Fruit fly (Drosophila melanogaster) whole organism, embryonic: ENCODE data around the gene Atu.

Experiments
- B-H2 ChIP-seq: fragments of 200-800 bp; sonication (Bioruptor generic); optimal IDR thresholded peaks from 2 replicates; lab custom pipeline; 2018; ENCODE audit warnings: missing biosample characterization, mild to moderate bottlenecking, missing genetic modification characterization
- Bdp1 ChIP-seq: fragments of 200-800 bp; sonication (Bioruptor generic); optimal IDR thresholded peaks from 3 replicates; lab custom pipeline; 2016; ENCODE audit warnings: missing biosample characterization, missing genetic modification characterization
- BtbVII ChIP-seq: fragments of 200-800 bp; sonication (Bioruptor generic); optimal IDR thresholded peaks from 3 replicates; lab custom pipeline; 2017; ENCODE audit warnings: missing biosample characterization, mild to moderate bottlenecking, missing genetic modification characterization
- Bteb2 ChIP-seq: fragments of 200-800 bp; sonication (Bioruptor generic); optimal IDR thresholded peaks from 2 replicates; lab custom pipeline; 2016; ENCODE audit warnings: missing biosample characterization, missing genetic modification characterization
- CG10543 ChIP-seq: fragments of 200-800 bp; sonication (Bioruptor generic); optimal IDR thresholded peaks from 3 replicates; lab custom pipeline; 2017; ENCODE audit warnings: missing biosample characterization, mild to moderate bottlenecking, missing genetic modification characterization, moderate library complexity
- CG11504 ChIP-seq: fragments of 200-800 bp; sonication (Bioruptor generic); optimal IDR thresholded peaks from 3 replicates; lab custom pipeline; 2019; ENCODE audit warnings: missing biosample characterization, mild to moderate bottlenecking, missing genetic modification characterization, moderate library complexity
- CG12769 ChIP-seq: fragments of 200-800 bp; sonication (Bioruptor generic); optimal IDR thresholded peaks from 2 replicates; lab custom pipeline; 2019; ENCODE audit warnings: missing biosample characterization, mild to moderate bottlenecking, missing genetic modification characterization, moderate library complexity
- CG12942 ChIP-seq: fragments of 200-800 bp; sonication (Bioruptor generic); optimal IDR thresholded peaks from 3 replicates; lab custom pipeline; 2016; ENCODE audit warnings: missing biosample characterization, missing genetic modification characterization
- CG13287 ChIP-seq: fragments of 200-800 bp; sonication (Bioruptor generic); IDR thresholded peaks from 2 replicates; pipeline ENCODE4 v1.3.6; 2022; ENCODE audit warnings: missing biosample characterization, missing genetic modification characterization; ENCODE audit not compliant: partially characterized antibody
- CG17359 ChIP-seq: fragments of 200-800 bp; sonication (Bioruptor generic); optimal IDR thresholded peaks from 3 replicates; lab custom pipeline; 2018; ENCODE audit warnings: missing biosample characterization, mild to moderate bottlenecking, missing genetic modification characterization, moderate library complexity
- CG17612 ChIP-seq: fragments of 200-800 bp; sonication (Bioruptor generic); IDR thresholded peaks from 2 replicates; pipeline ENCODE4 v1.3.6; 2022; ENCODE audit warnings: missing biosample characterization, missing genetic modification characterization
- CG18262 ChIP-seq: fragments of 200-800 bp; optimal IDR thresholded peaks from 3 replicates; lab custom pipeline; 2019; ENCODE audit warnings: missing biosample characterization, mild to moderate bottlenecking, missing genetic modification characterization, moderate library complexity
- CG18476 ChIP-seq: fragments of 200-800 bp; sonication (Bioruptor generic); optimal IDR thresholded peaks from 2 replicates; lab custom pipeline; 2016; ENCODE audit warnings: missing biosample characterization, mild to moderate bottlenecking, missing genetic modification characterization
- CG18619 ChIP-seq: fragments of 200-800 bp; sonication (Bioruptor generic); optimal IDR thresholded peaks from 3 replicates; lab custom pipeline; 2017; ENCODE audit warnings: missing biosample characterization, mild to moderate bottlenecking, missing genetic modification characterization
- CG30431 ChIP-seq: fragments of 200-800 bp; sonication (Bioruptor generic); optimal IDR thresholded peaks from 2 replicates; lab custom pipeline; 2017; ENCODE audit warnings: missing biosample characterization, missing genetic modification characterization
- CG43689 ChIP-seq: fragments of 200-800 bp; sonication (Bioruptor generic); IDR thresholded peaks from 2 replicates; pipeline ENCODE4 v1.3.6; 2022; ENCODE audit warnings: missing biosample characterization, missing genetic modification characterization
- CG7786 ChIP-seq: fragments of 200-800 bp; sonication (Bioruptor generic); optimal IDR thresholded peaks from 2 replicates; lab custom pipeline; 2016; ENCODE audit warnings: missing biosample characterization, missing genetic modification characterization
- Dek ChIP-seq: fragments of 200-800 bp; sonication (Bioruptor generic); optimal IDR thresholded peaks from 3 replicates; lab custom pipeline; 2019; ENCODE audit warnings: missing biosample characterization, mild to moderate bottlenecking, missing genetic modification characterization, moderate library complexity
- Dref ChIP-seq: fragments of 200-800 bp; sonication (Bioruptor generic); IDR thresholded peaks from 2 replicates; pipeline ENCODE4 v1.3.6; 2022; ENCODE audit warnings: missing biosample characterization, missing genetic modification characterization
- HLH3B ChIP-seq: fragments of 200-800 bp; sonication (Bioruptor generic); IDR thresholded peaks from 2 replicates; pipeline ENCODE4 v1.3.6; 2022; ENCODE audit warnings: missing biosample characterization, missing genetic modification characterization
- Hsf ChIP-seq: fragments of 200-800 bp; sonication (Bioruptor generic); optimal IDR thresholded peaks from 3 replicates; lab custom pipeline; 2016; ENCODE audit warnings: missing biosample characterization, missing genetic modification characterization
- MESR4 ChIP-seq: fragments of 200-800 bp; sonication (Bioruptor generic); optimal IDR thresholded peaks from 2 replicates; lab custom pipeline; 2018; ENCODE audit warnings: missing biosample characterization, mild to moderate bottlenecking, missing genetic modification characterization, moderate library complexity
- Meics ChIP-seq: fragments of 200-800 bp; sonication (Bioruptor generic); optimal IDR thresholded peaks from 2 replicates; lab custom pipeline; 2017; ENCODE audit warnings: missing biosample characterization, mild to moderate bottlenecking, missing genetic modification characterization
- Mrtf ChIP-seq: fragments of 200-800 bp; sonication (Bioruptor generic); IDR thresholded peaks from 3 replicates; pipeline ENCODE4 v1.3.6; 2022; ENCODE audit warnings: missing biosample characterization, missing genetic modification characterization
- Nf-YA ChIP-seq: fragments of 200-800 bp; sonication (Bioruptor generic); IDR thresholded peaks from 2 replicates; pipeline ENCODE4 v1.3.6; 2022; ENCODE audit warnings: missing biosample characterization, missing genetic modification characterization
- NfI ChIP-seq: fragments of 200-800 bp; sonication (Bioruptor generic); optimal IDR thresholded peaks from 3 replicates; lab custom pipeline; 2018; ENCODE audit warnings: missing biosample characterization, mild to moderate bottlenecking, missing genetic modification characterization, moderate library complexity
- Oaz ChIP-seq: fragments of 200-800 bp; sonication (Bioruptor generic); IDR thresholded peaks from 2 replicates; pipeline ENCODE4 v1.3.6; 2022; ENCODE audit warnings: missing biosample characterization, missing genetic modification characterization
- Optix ChIP-seq: fragments of 200-800 bp; sonication (Bioruptor generic); IDR thresholded peaks from 3 replicates; pipeline ENCODE4 v1.3.6; 2022; ENCODE audit warnings: missing biosample characterization, missing genetic modification characterization
- PHDP ChIP-seq: fragments of 200-800 bp; sonication (Bioruptor generic); optimal IDR thresholded peaks from 3 replicates; lab custom pipeline; 2018; ENCODE audit warnings: missing biosample characterization, mild to moderate bottlenecking, missing genetic modification characterization, moderate library complexity
- Poxn ChIP-seq: fragments of 200-800 bp; sonication (Bioruptor generic); IDR thresholded peaks from 2 replicates; pipeline ENCODE4 v1.3.6; 2022; ENCODE audit warnings: missing biosample characterization, missing genetic modification characterization
- Rfx ChIP-seq: fragments of 200-800 bp; sonication (Bioruptor generic); IDR thresholded peaks from 2 replicates; pipeline ENCODE4 v1.3.6; 2022; ENCODE audit warnings: missing biosample characterization, missing genetic modification characterization
- Rx ChIP-seq: fragments of 200-800 bp; sonication (Bioruptor generic); IDR thresholded peaks from 2 replicates; pipeline ENCODE4 v1.3.6; 2022; ENCODE audit warnings: missing biosample characterization, missing genetic modification characterization
- Ssrp ChIP-seq: fragments of 200-800 bp; sonication (Bioruptor generic); optimal IDR thresholded peaks from 2 replicates; lab custom pipeline; 2018; ENCODE audit warnings: missing biosample characterization, mild to moderate bottlenecking, missing genetic modification characterization, moderate library complexity
- Xrp1 ChIP-seq: fragments of 200-800 bp; sonication (Bioruptor generic); IDR thresholded peaks from 2 replicates; pipeline ENCODE4 v1.3.6; 2022; ENCODE audit warnings: missing biosample characterization, missing genetic modification characterization
- bcd ChIP-seq: fragments of 200-800 bp; sonication (Bioruptor generic); optimal IDR thresholded peaks from 2 replicates; lab custom pipeline; 2017; ENCODE audit warnings: missing biosample characterization, mild to moderate bottlenecking, missing genetic modification characterization
- cato ChIP-seq: fragments of 200-800 bp; sonication (Bioruptor generic); optimal IDR thresholded peaks from 2 replicates; lab custom pipeline; 2016; ENCODE audit warnings: missing biosample characterization, missing genetic modification characterization, borderline replicate concordance
- cg ChIP-seq: fragments of 200-800 bp; sonication (Bioruptor generic); optimal IDR thresholded peaks from 3 replicates; lab custom pipeline; 2019; ENCODE audit warnings: missing biosample characterization, mild to moderate bottlenecking, missing genetic modification characterization, moderate library complexity
- eve ChIP-seq, 2 experiments: fragments of >200 bp; optimal IDR thresholded peaks; 2 replicates each; lab custom pipeline; 2017; ENCODE audit warnings: missing biosample characterization in 2 of 2, missing genetic modification characterization in 2 of 2
- fu2 ChIP-seq: fragments of 200-800 bp; sonication (Bioruptor generic); optimal IDR thresholded peaks from 2 replicates; lab custom pipeline; 2016; ENCODE audit warnings: missing biosample characterization, missing genetic modification characterization
- gcm ChIP-seq: fragments of 200-800 bp; sonication (Bioruptor generic); optimal IDR thresholded peaks from 2 replicates; lab custom pipeline; 2019; ENCODE audit warnings: missing biosample characterization, mild to moderate bottlenecking, missing genetic modification characterization, moderate library complexity
- gsb-n ChIP-seq: fragments of 200-800 bp; sonication (Bioruptor generic); optimal IDR thresholded peaks from 3 replicates; lab custom pipeline; 2018; ENCODE audit warnings: missing biosample characterization, mild to moderate bottlenecking, missing genetic modification characterization
- hkb ChIP-seq, 2 experiments: fragments of 200-800 bp in 1 of 2; fragments of >200 bp in 1 of 2; sonication (Bioruptor generic) in 1 of 2; IDR thresholded peaks in 1 of 2; optimal IDR thresholded peaks in 1 of 2; 2 replicates each; pipeline versions ENCODE4 v1.3.6 to Lab custom; 2017 to 2022; ENCODE audit warnings: missing biosample characterization in 1 of 2, missing genetic modification characterization in 1 of 2
- ken ChIP-seq: fragments of 200-800 bp; sonication (Bioruptor generic); IDR thresholded peaks from 3 replicates; pipeline ENCODE4 v1.3.6; 2022; ENCODE audit warnings: missing biosample characterization, missing genetic modification characterization
- kni ChIP-seq: fragments of 200-800 bp; sonication (Bioruptor generic); optimal IDR thresholded peaks from 3 replicates; lab custom pipeline; 2017; ENCODE audit warnings: mild to moderate bottlenecking, missing biosample characterization, missing genetic modification reagents, missing genetic modification characterization
- onecut ChIP-seq: fragments of 200-800 bp; sonication (Bioruptor generic); IDR thresholded peaks from 2 replicates; pipeline ENCODE4 v1.3.6; 2022; ENCODE audit warnings: missing biosample characterization, missing genetic modification characterization
- org-1 ChIP-seq: fragments of 200-800 bp; sonication (Bioruptor generic); optimal IDR thresholded peaks from 2 replicates; lab custom pipeline; 2017; ENCODE audit warnings: missing biosample characterization, missing genetic modification characterization
- psq ChIP-seq: fragments of 200-800 bp; sonication (Bioruptor generic); optimal IDR thresholded peaks from 2 replicates; lab custom pipeline; 2017; ENCODE audit warnings: missing biosample characterization, missing genetic modification characterization
- ro ChIP-seq: fragments of 200-800 bp; sonication (Bioruptor generic); IDR thresholded peaks from 2 replicates; pipeline ENCODE4 v1.3.6; 2022; ENCODE audit warnings: missing biosample characterization, missing genetic modification characterization
- vnd ChIP-seq: fragments of 200-800 bp; sonication (Bioruptor generic); IDR thresholded peaks from 3 replicates; pipeline ENCODE4 v1.3.6; 2022; ENCODE audit warnings: missing biosample characterization, missing genetic modification characterization; ENCODE audit not compliant: partially characterized antibody
- zf30C ChIP-seq: fragments of 200-800 bp; sonication (Bioruptor generic); optimal IDR thresholded peaks from 3 replicates; lab custom pipeline; 2018; ENCODE audit warnings: missing biosample characterization, mild to moderate bottlenecking, missing genetic modification characterization

Atu gene

DNA sequence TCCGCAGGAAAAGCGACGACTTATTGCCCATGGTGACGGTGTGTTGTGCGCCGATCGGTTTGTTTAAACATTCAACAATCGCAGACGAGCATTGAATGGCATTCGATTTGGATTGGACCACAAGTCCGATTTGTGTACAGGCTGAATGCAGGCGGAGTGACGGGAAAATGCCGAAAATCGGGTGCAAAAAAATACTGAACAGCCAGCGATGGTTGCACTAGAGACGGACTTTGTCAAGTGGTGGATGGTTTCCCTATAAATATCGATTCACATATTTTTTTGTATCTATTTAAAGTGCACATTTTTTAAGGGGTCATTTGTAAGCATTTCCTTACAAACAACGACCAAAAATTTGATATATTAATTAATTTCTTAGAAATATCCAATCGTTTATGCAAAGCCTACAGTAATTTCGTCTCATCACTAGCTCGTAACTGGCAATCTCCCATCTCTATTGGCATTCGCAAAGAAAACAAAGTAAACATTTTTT, 41.6 kb downstream of the Atu start, which contains the start of the genes elm and MED27 (continued):
- TF ChIP-seq cato (GFP tag; lab: Kevin White, UChicago) = peak; percentile 91
- TF ChIP-seq CG12769 (tag; lab: Kevin White, UChicago) = peak; percentile 85
- TF ChIP-seq CG17359 (tag; lab: Kevin White, UChicago) = peak; percentile 89
- TF ChIP-seq Dref (GFP tag; lab: Robert Waterston, UW) = peak; percentile 53
- peak; percentile 91 for TF ChIP-seq HLH3B
- 0 out of 2 replicates have a peak, but pooled peaks have one; percentile 52 for TF ChIP-seq CG43689 (GFP tag; lab: Robert Waterston, UW)
- TF ChIP-seq Bdp1 (GFP tag; lab: Kevin White, UChicago) = peak; percentile 79
- TF ChIP-seq fu2 (GFP tag; lab: Kevin White, UChicago) = peak; percentile 91
- TF ChIP-seq MESR4 (GFP tag; lab: Kevin White, UChicago) = peak; percentile 96
- TF ChIP-seq Ssrp (tag; lab: Kevin White, UChicago) = peak; percentile 94
- peak; percentile 87 for TF ChIP-seq Mrtf (GFP tag; lab: Robert Waterston, UW)
- peak; percentile 69; the same call in 1 of the 2 replicates for TF ChIP-seq Poxn (GFP tag; lab: Robert Waterston, UW)
- TF ChIP-seq B-H2 (GFP tag; lab: Kevin White, UChicago) = peak; percentile 91
- TF ChIP-seq CG30431 = peak; percentile 87
- TF ChIP-seq gsb-n (tag; lab: Kevin White, UChicago) = no peak
- TF ChIP-seq Xrp1 (GFP tag; lab: Robert Waterston, UW) = peak; percentile 95
- TF ChIP-seq hkb (optimal IDR thresholded peaks at IDR 0.05; lab: Kevin White, UChicago) = peak; percentile 87
- TF ChIP-seq hkb (GFP tag; IDR thresholded peaks at IDR 0.05; lab: Robert Waterston, UW) = peak; percentile 86
- TF ChIP-seq PHDP (tag; lab: Kevin White, UChicago) = peak; percentile 90
- peak; percentile 81 for TF ChIP-seq BtbVII (GFP tag; lab: Kevin White, UChicago)
- TF ChIP-seq Dek = peak; percentile 89
- TF ChIP-seq vnd = peak; percentile 93
- TF ChIP-seq ro (GFP tag; lab: Robert Waterston, UW) = peak; percentile 87
- peak; percentile 93 for TF ChIP-seq bcd (GFP tag; lab: Kevin White, UChicago)
- TF ChIP-seq org-1 (GFP tag; lab: Kevin White, UChicago) = peak; percentile 61
- TF ChIP-seq cg (GFP tag; lab: Kevin White, UChicago) = peak; percentile 24
- peak; percentile 90 for TF ChIP-seq NfI (GFP tag; lab: Kevin White, UChicago)
- peak; percentile 97 for TF ChIP-seq Hsf (GFP tag; lab: Kevin White, UChicago)
- peak; percentile 91 for TF ChIP-seq CG7786
- peak; percentile 95 for TF ChIP-seq CG13287 (GFP tag; lab: Robert Waterston, UW)
- peak; percentile 85 for TF ChIP-seq kni (GFP tag; lab: Kevin White, UChicago)
- peak; percentile 84; the same call in 2 of the 3 replicates for TF ChIP-seq Optix
- TF ChIP-seq CG18262 (tag; lab: Kevin White, UChicago) = peak; percentile 89
- peak; percentile 84 for TF ChIP-seq Oaz
- peak in 1 of 2 experiments; percentile 66 for TF ChIP-seq eve (GFP tag; optimal IDR thresholded peaks at IDR 0.05; lab: Kevin White, UChicago)
- TF ChIP-seq psq (GFP tag; lab: Kevin White, UChicago) = peak; percentile 80
- peak; percentile 94 for TF ChIP-seq CG10543 (GFP tag; lab: Kevin White, UChicago)
- peak; percentile 87 for TF ChIP-seq Meics (GFP tag; lab: Kevin White, UChicago)
- peak; percentile 92 for TF ChIP-seq CG18476 (GFP tag; lab: Kevin White, UChicago)
- peak; percentile 71 for TF ChIP-seq onecut (GFP tag; lab: Robert Waterston, UW)
- peak; percentile 92 for TF ChIP-seq CG12942
- TF ChIP-seq zf30C (GFP tag; lab: Kevin White, UChicago) = no peak
- peak; percentile 87 for TF ChIP-seq Rx (GFP tag; lab: Robert Waterston, UW)
- peak; percentile 94 for TF ChIP-seq ken (GFP tag; lab: Robert Waterston, UW)
- peak; percentile 81 for TF ChIP-seq Nf-YA (GFP tag; lab: Robert Waterston, UW)
- peak; percentile 96 for TF ChIP-seq Rfx
- peak; percentile 86 for TF ChIP-seq CG18619 (GFP tag; lab: Kevin White, UChicago)
- TF ChIP-seq CG11504 (tag; lab: Kevin White, UChicago) = peak; percentile 89
- TF ChIP-seq Bteb2 (GFP tag; lab: Kevin White, UChicago) = peak; percentile 90
- TF ChIP-seq CG17612 (GFP tag; lab: Robert Waterston, UW) = peak; percentile 68; the same call in 1 of the 2 replicates
- peak; percentile 73 for TF ChIP-seq gcm (GFP tag; lab: Kevin White, UChicago)
